Worm (Caenorhabditis elegans) whole organism, L4 larva: ENCODE data around the gene ctg-2.

Experiments used
- F37D6.2 ChIP-seq: sonication (generic microtip); optimal IDR thresholded peaks from 2 replicates; lab custom pipeline; 2016; ENCODE audit warnings: mild to moderate bottlenecking, missing genetic modification characterization, missing compliant biosample characterization
- F44E2.7 ChIP-seq: fragments of 200-800 bp; sonication (Bioruptor generic); IDR thresholded peaks from 2 replicates; pipeline ENCODE4 v2.1.2; 2022; ENCODE audit warnings: missing genetic modification characterization, missing compliant biosample characterization
- T20F7.1 ChIP-seq: fragments of 200-800 bp; sonication (Bioruptor generic); optimal IDR thresholded peaks from 2 replicates; lab custom pipeline; 2018; ENCODE audit warnings: mild to moderate bottlenecking, missing genetic modification characterization, missing compliant biosample characterization
- Y48G9A.11 ChIP-seq: fragments of 200-800 bp; sonication (Bioruptor generic); IDR thresholded peaks from 2 replicates; pipeline ENCODE4 v1.3.6; 2022; ENCODE audit warnings: missing genetic modification reagents, missing genetic modification characterization, missing compliant biosample characterization
- Y5F2A.4 ChIP-seq: fragments of 200-800 bp; sonication (Bioruptor generic); optimal IDR thresholded peaks from 2 replicates; lab custom pipeline; 2018; ENCODE audit warnings: mild to moderate bottlenecking, missing genetic modification characterization, missing compliant biosample characterization
- ZK337.2 ChIP-seq: fragments of 200-800 bp; sonication (Bioruptor generic); IDR thresholded peaks from 2 replicates; pipeline ENCODE4 v1.3.6; 2022; ENCODE audit warnings: missing genetic modification reagents, missing genetic modification characterization, missing compliant biosample characterization
- aly-2 ChIP-seq: sonication (generic microtip); optimal IDR thresholded peaks from 2 replicates; lab custom pipeline; 2018; ENCODE audit warnings: missing biosample characterization, missing genetic modification characterization
- arid-1 ChIP-seq: fragments of 200-800 bp; sonication (Bioruptor generic); conservative IDR thresholded peaks from 2 replicates; pipeline ENCODE4 v1.3.6; 2022; ENCODE audit warnings: missing genetic modification reagents, missing genetic modification characterization, missing compliant biosample characterization
- ceh-82 ChIP-seq: sonication (generic microtip); optimal IDR thresholded peaks from 2 replicates; lab custom pipeline; 2017; ENCODE audit warnings: missing biosample characterization, missing genetic modification characterization
- ces-1 ChIP-seq: fragments of 150-350 bp; sonication (generic microtip); optimal IDR thresholded peaks from 4 replicates; lab custom pipeline; 2014; ENCODE audit warnings: missing biosample characterization, missing genetic modification reagents, missing genetic modification characterization
- daf-12 ChIP-seq: fragments of 150-350 bp; optimal IDR thresholded peaks from 2 replicates; lab custom pipeline; 2014; ENCODE audit warnings: missing biosample characterization, missing genetic modification reagents, missing genetic modification characterization
- daf-16 ChIP-seq, 3 experiments: sonication (generic microtip); optimal IDR thresholded peaks; 2 replicates each; lab custom pipeline; 2016 to 2017; ENCODE audit warnings: missing genetic modification characterization in 3 of 3, missing genetic modification reagents in 3 of 3, mild to moderate bottlenecking in 2 of 3, missing compliant biosample characterization in 2 of 3, missing biosample characterization in 1 of 3, moderate library complexity in 1 of 3
- daf-19 ChIP-seq: fragments of 200-800 bp; sonication (Bioruptor generic); conservative IDR thresholded peaks from 2 replicates; pipeline ENCODE4 v1.3.6; 2022; ENCODE audit warnings: missing genetic modification characterization, missing compliant biosample characterization
- dpl-1 ChIP-seq: fragments of 150-350 bp; optimal IDR thresholded peaks from 2 replicates; lab custom pipeline; 2014; ENCODE audit warnings: missing biosample characterization, missing genetic modification reagents, missing genetic modification characterization
- dve-1 ChIP-seq: sonication (generic microtip); optimal IDR thresholded peaks from 2 replicates; lab custom pipeline; 2017; ENCODE audit warnings: antibody characterized with exemption, mild to moderate bottlenecking, missing genetic modification characterization, missing compliant biosample characterization; ENCODE audit not compliant: insufficient read depth
- fos-1 ChIP-seq: fragments of 150-350 bp; optimal IDR thresholded peaks from 2 replicates; lab custom pipeline; 2014; ENCODE audit warnings: missing biosample characterization, missing genetic modification characterization
- lin-1 ChIP-seq: fragments of 200-800 bp; sonication (Bioruptor generic); IDR thresholded peaks from 2 replicates; pipeline ENCODE4 v1.3.6; 2022; ENCODE audit warnings: missing genetic modification reagents, missing genetic modification characterization, missing compliant biosample characterization
- lin-13 ChIP-seq: fragments of 150-350 bp; optimal IDR thresholded peaks from 2 replicates; lab custom pipeline; 2014; ENCODE audit warnings: missing biosample characterization, missing genetic modification reagents, missing genetic modification characterization
- lin-15B ChIP-seq: fragments of 150-350 bp; sonication (generic microtip); optimal IDR thresholded peaks from 3 replicates; lab custom pipeline; 2014; ENCODE audit warnings: missing biosample characterization, missing genetic modification characterization
- lin-38 ChIP-seq: fragments of 200-800 bp; sonication (Bioruptor generic); IDR thresholded peaks from 2 replicates; pipeline ENCODE4 v1.3.6; 2022; ENCODE audit warnings: missing genetic modification reagents, missing genetic modification characterization, missing compliant biosample characterization
- lin-39 ChIP-seq: fragments of 150-350 bp; optimal IDR thresholded peaks from 2 replicates; lab custom pipeline; 2014; ENCODE audit warnings: missing biosample characterization, missing genetic modification reagents, missing genetic modification characterization
- lir-3 ChIP-seq: sonication (generic microtip); optimal IDR thresholded peaks from 2 replicates; lab custom pipeline; 2016; ENCODE audit warnings: mild to moderate bottlenecking, missing genetic modification characterization, missing compliant biosample characterization
- lsy-2 ChIP-seq, 2 experiments: fragments of 150-350 bp in 1 of 2; sonication (generic microtip) in 1 of 2; optimal IDR thresholded peaks; 2 replicates each; lab custom pipeline; 2014 to 2017; ENCODE audit warnings: missing biosample characterization in 2 of 2, missing genetic modification characterization in 2 of 2
- mdl-1 ChIP-seq, 2 experiments: fragments of 150-350 bp in 1 of 2; sonication (generic microtip) in 1 of 2; optimal IDR thresholded peaks; 2 replicates each; lab custom pipeline; 2014 to 2017; ENCODE audit warnings: missing biosample characterization in 2 of 2, missing genetic modification characterization in 2 of 2
- mdt-29 ChIP-seq: fragments of 200-800 bp; sonication (Bioruptor generic); IDR thresholded peaks from 2 replicates; pipeline ENCODE4 v1.3.6; 2022; ENCODE audit warnings: missing genetic modification reagents, missing genetic modification characterization, missing compliant biosample characterization
- mep-1 ChIP-seq: fragments of 150-350 bp; sonication (generic microtip); optimal IDR thresholded peaks from 3 replicates; lab custom pipeline; 2014; ENCODE audit warnings: missing biosample characterization, missing genetic modification characterization
- mes-2 ChIP-seq: sonication (generic microtip); optimal IDR thresholded peaks from 2 replicates; lab custom pipeline; 2016; ENCODE audit warnings: missing genotype, mild to moderate bottlenecking, missing genetic modification characterization, missing compliant biosample characterization; ENCODE audit not compliant: poor library complexity, severe bottlenecking
- mxl-3 ChIP-seq: fragments of 200-800 bp; sonication (Bioruptor generic); optimal IDR thresholded peaks from 2 replicates; lab custom pipeline; 2018; ENCODE audit warnings: mild to moderate bottlenecking, missing genetic modification characterization, missing compliant biosample characterization
- nhr-10 ChIP-seq: fragments of 150-350 bp; optimal IDR thresholded peaks from 2 replicates; lab custom pipeline; 2014; ENCODE audit warnings: missing biosample characterization, missing genetic modification characterization
- nhr-111 ChIP-seq: fragments of 200-800 bp; sonication (Bioruptor generic); optimal IDR thresholded peaks from 2 replicates; lab custom pipeline; 2018; ENCODE audit warnings: mild to moderate bottlenecking, missing genetic modification characterization, missing compliant biosample characterization
- nhr-237 ChIP-seq: sonication (generic microtip); optimal IDR thresholded peaks from 2 replicates; lab custom pipeline; 2017; ENCODE audit warnings: missing biosample characterization, missing genetic modification characterization
- nhr-28 ChIP-seq: fragments of 150-350 bp; optimal IDR thresholded peaks from 2 replicates; lab custom pipeline; 2014; ENCODE audit warnings: missing biosample characterization, missing genetic modification characterization
- php-3 ChIP-seq: fragments of 200-800 bp; sonication (Bioruptor generic); IDR thresholded peaks from 2 replicates; pipeline ENCODE4 v1.3.6; 2022; ENCODE audit warnings: missing genetic modification reagents, missing genetic modification characterization, missing compliant biosample characterization
- pqm-1 ChIP-seq: sonication (generic microtip); optimal IDR thresholded peaks from 2 replicates; lab custom pipeline; 2017; ENCODE audit warnings: missing biosample characterization, missing genetic modification characterization
- rbr-2 ChIP-seq: sonication (generic microtip); optimal IDR thresholded peaks from 2 replicates; lab custom pipeline; 2016; ENCODE audit warnings: missing genotype, missing genetic modification characterization, missing compliant biosample characterization
- set-16 ChIP-seq: fragments of 200-800 bp; sonication (Bioruptor generic); IDR thresholded peaks from 2 replicates; pipeline ENCODE4 v1.3.6; 2022; ENCODE audit warnings: missing genetic modification reagents, missing genetic modification characterization, missing compliant biosample characterization
- spr-1 ChIP-seq: sonication (generic microtip); optimal IDR thresholded peaks from 2 replicates; lab custom pipeline; 2016; ENCODE audit warnings: mild to moderate bottlenecking, missing genetic modification characterization, missing compliant biosample characterization
- zag-1 ChIP-seq: fragments of 150-350 bp; optimal IDR thresholded peaks from 2 replicates; lab custom pipeline; 2014; ENCODE audit warnings: missing biosample characterization, missing genetic modification characterization
- zfp-2 ChIP-seq: sonication (generic microtip); optimal IDR thresholded peaks from 2 replicates; lab custom pipeline; 2016; ENCODE audit warnings: mild to moderate bottlenecking, missing genetic modification characterization, missing compliant biosample characterization
- zip-2 ChIP-seq: fragments of 150-350 bp; optimal IDR thresholded peaks from 2 replicates; lab custom pipeline; 2014; ENCODE audit warnings: missing biosample characterization, missing genetic modification characterization

Gene ctg-2

DNA sequence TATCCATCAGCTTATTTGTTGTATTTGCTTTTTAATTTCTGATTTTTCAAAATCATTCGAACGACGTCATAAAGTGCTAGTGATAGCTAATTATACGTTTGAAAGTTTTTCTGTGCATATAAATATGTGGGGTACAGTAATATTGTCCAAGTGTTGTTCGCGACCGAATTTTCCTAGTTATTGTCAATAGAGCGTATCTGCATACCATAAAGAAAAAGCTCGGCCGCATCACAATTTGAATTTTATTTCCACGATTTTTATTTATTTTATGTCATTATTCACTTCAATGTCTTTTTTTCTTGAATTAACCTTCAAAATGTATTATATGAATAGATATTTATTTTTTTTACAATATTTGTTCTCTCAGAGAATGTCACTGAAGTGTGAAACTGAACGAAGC lies 1.9 kb downstream of the ctg-2 start, which contains the start of gene rnh-2 (continued):
- TF ChIP-seq ces-1 (no peak), lir-3 (tag; lab: Kevin White, UChicago) (no peak), mep-1 (tag; lab: Kevin White, UChicago) (peak; percentile 82), nhr-10 (no peak), F37D6.2 (no peak), mdt-29 (no peak), lsy-2 (tag; optimal IDR thresholded peaks at IDR 0.05; lab: Kevin White, UChicago) (peak in 1 of 2 experiments; percentile 92), daf-19 (GFP tag; lab: Robert Waterston, UW) (no peak), mdl-1 (tag; optimal IDR thresholded peaks at IDR 0.05; lab: Kevin White, UChicago) (peak in 1 of 2 experiments; percentile 18), dve-1 (tag; lab: Kevin White, UChicago) (peak; percentile 60), nhr-28 (peak; percentile 54), Y48G9A.11 (GFP tag; lab: Robert Waterston, UW) (no peak), daf-16 (GFP tag; optimal IDR thresholded peaks at IDR 0.05; lab: Kevin White, UChicago) (no peak), daf-16 (tag; optimal IDR thresholded peaks at IDR 0.05; lab: Kevin White, UChicago) (peak; percentile 50), ZK337.2 (GFP tag; lab: Robert Waterston, UW) (peak; percentile 70; the same call in 1 of the 2 replicates), dpl-1 (GFP tag; lab: Kevin White, UChicago) (peak; percentile 70), F44E2.7 (GFP tag; lab: Robert Waterston, UW) (no peak), daf-12 (tag; lab: Kevin White, UChicago) (no peak), spr-1 (tag; lab: Kevin White, UChicago) (no peak), fos-1 (tag; lab: Kevin White, UChicago) (no peak), nhr-237 (no peak), zip-2 (tag; lab: Kevin White, UChicago) (no peak), ceh-82 (tag; lab: Kevin White, UChicago) (no peak), rbr-2 (peak; percentile 49), pqm-1 (peak; percentile 0), php-3 (no peak), Y5F2A.4 (GFP tag; lab: Kevin White, UChicago) (no peak), zfp-2 (tag; lab: Kevin White, UChicago) (no peak), lin-39 (tag; lab: Kevin White, UChicago) (no peak), lin-15B (tag; lab: Kevin White, UChicago) (peak; percentile 24), T20F7.1 (GFP tag; lab: Kevin White, UChicago) (peak; percentile 79), set-16 (GFP tag; lab: Robert Waterston, UW) (no peak), mes-2 (tag; lab: Kevin White, UChicago) (peak; percentile 97), mxl-3 (GFP tag; lab: Kevin White, UChicago) (peak; percentile 7)

DNA sequence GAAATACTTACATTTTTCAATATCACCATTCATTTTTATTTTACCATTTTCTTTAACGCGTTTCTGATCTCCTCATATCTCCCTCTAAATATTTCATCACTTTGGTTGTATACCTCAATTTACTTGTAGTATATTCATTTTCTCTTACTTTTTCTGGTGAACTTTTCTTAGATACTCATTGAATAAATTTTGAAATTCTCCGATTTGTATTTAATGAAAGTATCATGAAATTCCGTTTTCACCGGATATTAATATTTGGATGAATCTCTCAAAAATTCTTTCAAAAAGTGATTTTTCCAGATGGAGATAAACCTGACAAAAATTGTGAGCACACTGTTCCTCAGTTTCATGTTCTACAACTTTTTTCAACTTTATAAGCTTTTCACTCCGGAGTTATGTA lies 3.4 kb downstream of the ctg-2 start, which contains the start of gene T13H5.8:
Gene T13H5.8 (plus strand): TSS at position 301 of the 400 bp plus-strand sequence.
- peak; percentile 41; the same call in 1 of the 2 replicates for TF ChIP-seq lin-38 (GFP tag; lab: Robert Waterston, UW)
- TF ChIP-seq zag-1 (tag; lab: Kevin White, UChicago), result no peak
- no peak for TF ChIP-seq rbr-2
- TF ChIP-seq, all 104 proteins: peak for 1

DNA sequence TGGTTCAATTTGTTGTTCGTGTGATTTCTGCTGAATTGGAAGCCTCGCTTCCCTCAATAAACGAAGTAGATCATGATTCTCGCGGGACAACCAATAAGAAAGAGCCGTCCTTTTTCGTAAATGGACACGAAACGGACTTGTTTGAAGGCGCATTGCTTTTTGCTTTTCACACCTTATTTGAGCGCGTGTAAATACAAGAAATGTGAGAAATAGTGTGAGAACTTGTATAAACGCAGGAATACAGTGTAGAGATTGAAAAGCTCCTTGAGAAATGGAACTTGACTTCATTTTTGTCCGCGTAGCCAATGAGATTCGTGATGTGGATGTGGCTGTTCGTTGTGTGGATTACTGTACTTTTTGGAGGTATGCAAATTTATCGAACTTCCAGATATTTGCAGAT lies 5.8 kb downstream of the ctg-2 start, which contains the start of gene cht-2:
Gene cht-2 (plus strand): TSS at position 301 of the 400 bp plus-strand sequence.
- no peak for TF ChIP-seq aly-2 (tag; lab: Kevin White, UChicago)
- no peak for TF ChIP-seq nhr-111 (GFP tag; lab: Kevin White, UChicago)
- TF ChIP-seq lin-1, result no peak
- TF ChIP-seq arid-1, result no peak
- TF ChIP-seq dve-1 (tag; lab: Kevin White, UChicago), result no peak
- no peak for TF ChIP-seq lin-39 (tag; lab: Kevin White, UChicago)
- TF ChIP-seq lin-13, result no peak
